Fruit fly (Drosophila melanogaster) whole organism, embryonic: Measurements from ENCODE around the gene HtrA2.

Experiments
- B-H2 ChIP-seq: fragments of 200-800 bp; sonication (Bioruptor generic); optimal IDR thresholded peaks from 2 replicates; lab custom pipeline; 2018; ENCODE audit warnings: missing biosample characterization, mild to moderate bottlenecking, missing genetic modification characterization
- Bdp1 ChIP-seq: fragments of 200-800 bp; sonication (Bioruptor generic); optimal IDR thresholded peaks from 3 replicates; lab custom pipeline; 2016; ENCODE audit warnings: missing biosample characterization, missing genetic modification characterization
- Blimp-1 ChIP-seq: fragments of 200-800 bp; sonication (Bioruptor generic); optimal IDR thresholded peaks from 3 replicates; lab custom pipeline; 2018; ENCODE audit warnings: missing biosample characterization, missing genetic modification characterization, mild to moderate bottlenecking, moderate library complexity, missing genetic modification reagents
- CG10366 ChIP-seq: fragments of 200-800 bp; sonication (Bioruptor generic); IDR thresholded peaks from 2 replicates; pipeline ENCODE4 v1.3.6; 2022; ENCODE audit warnings: missing biosample characterization, missing genetic modification characterization
- CG17186 ChIP-seq: fragments of 200-800 bp; sonication (Bioruptor generic); optimal IDR thresholded peaks from 3 replicates; lab custom pipeline; 2017; ENCODE audit warnings: missing biosample characterization, missing genetic modification reagents, missing genetic modification characterization
- CG31365 ChIP-seq: fragments of 200-800 bp; sonication (Bioruptor generic); optimal IDR thresholded peaks from 2 replicates; lab custom pipeline; 2018; ENCODE audit warnings: missing biosample characterization, mild to moderate bottlenecking, missing genetic modification characterization
- CG3726 ChIP-seq: fragments of 200-800 bp; sonication (Bioruptor generic); IDR thresholded peaks from 3 replicates; pipeline ENCODE4, ENCODE4 v1.3.6; 2022; ENCODE audit warnings: missing biosample characterization, missing genetic modification characterization
- CG3838 ChIP-seq: fragments of 200-800 bp; sonication (Bioruptor generic); optimal IDR thresholded peaks from 3 replicates; lab custom pipeline; 2016; ENCODE audit warnings: missing biosample characterization, missing genetic modification characterization
- CG6654 ChIP-seq: fragments of 200-800 bp; sonication (Bioruptor generic); optimal IDR thresholded peaks from 2 replicates; lab custom pipeline; 2017; ENCODE audit warnings: missing biosample characterization, mild to moderate bottlenecking, missing genetic modification characterization
- CG7271 ChIP-seq: fragments of 200-800 bp; sonication (Bioruptor generic); optimal IDR thresholded peaks from 2 replicates; lab custom pipeline; 2018; ENCODE audit warnings: missing biosample characterization, mild to moderate bottlenecking, missing genetic modification characterization, moderate library complexity
- CG8281 ChIP-seq: fragments of 200-800 bp; sonication (Bioruptor generic); optimal IDR thresholded peaks from 2 replicates; lab custom pipeline; 2018; ENCODE audit warnings: missing biosample characterization, mild to moderate bottlenecking, missing genetic modification characterization, moderate library complexity
- CG9797 ChIP-seq: fragments of 200-800 bp; sonication (Bioruptor generic); optimal IDR thresholded peaks from 3 replicates; lab custom pipeline; 2018; ENCODE audit warnings: missing biosample characterization, mild to moderate bottlenecking, missing genetic modification characterization
- CHES-1-like ChIP-seq: fragments of 200-800 bp; sonication (Bioruptor generic); optimal IDR thresholded peaks from 2 replicates; lab custom pipeline; 2016; ENCODE audit warnings: missing biosample characterization, missing genetic modification characterization
- Dad ChIP-seq: fragments of 200-800 bp; sonication (Bioruptor generic); optimal IDR thresholded peaks from 3 replicates; lab custom pipeline; 2016; ENCODE audit warnings: missing biosample characterization, missing genetic modification characterization
- Dbx ChIP-seq: fragments of 200-800 bp; sonication (Bioruptor generic); IDR thresholded peaks from 3 replicates; pipeline ENCODE4 v1.3.6; 2022; ENCODE audit warnings: missing biosample characterization, missing genetic modification characterization
- Dip2 ChIP-seq: fragments of 200-800 bp; sonication (Bioruptor generic); IDR thresholded peaks from 2 replicates; pipeline ENCODE4 v1.3.6; 2022; ENCODE audit warnings: missing biosample characterization, missing genetic modification characterization
- Dref ChIP-seq: fragments of 200-800 bp; sonication (Bioruptor generic); IDR thresholded peaks from 2 replicates; pipeline ENCODE4 v1.3.6; 2022; ENCODE audit warnings: missing biosample characterization, missing genetic modification characterization
- E2f1 ChIP-seq: fragments of 200-800 bp; sonication (Bioruptor generic); IDR thresholded peaks from 2 replicates; pipeline ENCODE4 v1.3.6; 2022; ENCODE audit warnings: missing biosample characterization, missing genetic modification characterization
- Hsf ChIP-seq: fragments of 200-800 bp; sonication (Bioruptor generic); optimal IDR thresholded peaks from 3 replicates; lab custom pipeline; 2016; ENCODE audit warnings: missing biosample characterization, missing genetic modification characterization
- Lhr ChIP-seq: fragments of 200-800 bp; sonication (Bioruptor generic); optimal IDR thresholded peaks from 3 replicates; lab custom pipeline; 2017; ENCODE audit warnings: mild to moderate bottlenecking, missing biosample characterization, missing genetic modification reagents, missing genetic modification characterization
- Meics ChIP-seq: fragments of 200-800 bp; sonication (Bioruptor generic); optimal IDR thresholded peaks from 2 replicates; lab custom pipeline; 2017; ENCODE audit warnings: missing biosample characterization, mild to moderate bottlenecking, missing genetic modification characterization
- Mes4 ChIP-seq: fragments of 200-800 bp; sonication (Bioruptor generic); optimal IDR thresholded peaks from 2 replicates; lab custom pipeline; 2016; ENCODE audit warnings: missing biosample characterization, missing genetic modification characterization
- Sry-β ChIP-seq: fragments of 200-800 bp; sonication (Bioruptor generic); optimal IDR thresholded peaks from 2 replicates; lab custom pipeline; 2018; ENCODE audit warnings: missing biosample characterization, mild to moderate bottlenecking, missing genetic modification characterization, moderate library complexity
- Trl ChIP-seq, 3 experiments: fragments of >200 bp in 2 of 3; fragments of 200-800 bp in 1 of 3; sonication (Bioruptor generic) in 1 of 3; optimal IDR thresholded peaks; 2 replicates in 1 of 3; 3 replicates in 2 of 3; lab custom pipeline; 2016 to 2017; ENCODE audit warnings: missing biosample characterization in 1 of 3, missing genetic modification characterization in 1 of 3
- Vsx1 ChIP-seq: fragments of 200-800 bp; sonication (Bioruptor generic); optimal IDR thresholded peaks from 2 replicates; lab custom pipeline; 2017; ENCODE audit warnings: missing biosample characterization, mild to moderate bottlenecking, missing genetic modification characterization, missing genetic modification reagents
- ap ChIP-seq: fragments of 200-800 bp; sonication (Bioruptor generic); IDR thresholded peaks from 2 replicates; pipeline ENCODE4 v1.3.6; 2022; ENCODE audit warnings: missing biosample characterization, missing genetic modification characterization
- ara ChIP-seq: fragments of 200-800 bp; sonication (Bioruptor generic); IDR thresholded peaks from 2 replicates; pipeline ENCODE4 v1.3.6; 2022; ENCODE audit warnings: missing biosample characterization, missing genetic modification characterization
- bsh ChIP-seq, 2 experiments: fragments of 200-800 bp; sonication (Bioruptor generic); optimal IDR thresholded peaks; 2 replicates each; lab custom pipeline; 2017 to 2018; ENCODE audit warnings: mild to moderate bottlenecking in 2 of 2, missing biosample characterization in 2 of 2, missing genetic modification characterization in 2 of 2, moderate library complexity in 1 of 2
- chinmo ChIP-seq: fragments of 200-800 bp; sonication (Bioruptor generic); IDR thresholded peaks from 4 replicates; pipeline ENCODE4 v1.3.6; 2022; ENCODE audit warnings: missing biosample characterization, missing genetic modification characterization; ENCODE audit not compliant: partially characterized antibody
- dm ChIP-seq: fragments of 200-800 bp; sonication (Bioruptor generic); optimal IDR thresholded peaks from 3 replicates; lab custom pipeline; 2016; ENCODE audit warnings: missing biosample characterization, missing genetic modification characterization
- exex ChIP-seq: fragments of 200-800 bp; sonication (Bioruptor generic); optimal IDR thresholded peaks from 4 replicates; lab custom pipeline; 2018; ENCODE audit warnings: missing biosample characterization, mild to moderate bottlenecking, missing genetic modification characterization, moderate library complexity
- eyg ChIP-seq: fragments of 200-800 bp; sonication (Bioruptor generic); optimal IDR thresholded peaks from 3 replicates; lab custom pipeline; 2016; ENCODE audit warnings: missing biosample characterization, missing genetic modification characterization
- fd64A ChIP-seq: fragments of 200-800 bp; sonication (Bioruptor generic); optimal IDR thresholded peaks from 3 replicates; lab custom pipeline; 2018; ENCODE audit warnings: missing biosample characterization, mild to moderate bottlenecking, missing genetic modification characterization
- gsb-n ChIP-seq: fragments of 200-800 bp; sonication (Bioruptor generic); optimal IDR thresholded peaks from 3 replicates; lab custom pipeline; 2018; ENCODE audit warnings: missing biosample characterization, mild to moderate bottlenecking, missing genetic modification characterization
- gt ChIP-seq: fragments of 200-800 bp; sonication (Bioruptor generic); IDR thresholded peaks from 2 replicates; pipeline ENCODE4 v1.3.6; 2022; ENCODE audit warnings: missing biosample characterization, missing genetic modification characterization
- her ChIP-seq: fragments of 200-800 bp; sonication (Bioruptor generic); optimal IDR thresholded peaks from 2 replicates; lab custom pipeline; 2016; ENCODE audit warnings: missing biosample characterization, missing genetic modification characterization
- jing ChIP-seq: fragments of 200-800 bp; sonication (Bioruptor generic); optimal IDR thresholded peaks from 2 replicates; lab custom pipeline; 2018; ENCODE audit warnings: missing biosample characterization, mild to moderate bottlenecking, missing genetic modification characterization
- kay ChIP-seq: fragments of 200-800 bp; sonication (Bioruptor generic); optimal IDR thresholded peaks from 2 replicates; lab custom pipeline; 2016; ENCODE audit warnings: missing biosample characterization, missing genetic modification characterization
- knrl ChIP-seq: fragments of 200-800 bp; sonication (Bioruptor generic); IDR thresholded peaks from 3 replicates; pipeline ENCODE4 v1.3.6; 2022; ENCODE audit warnings: missing biosample characterization, missing genetic modification characterization; ENCODE audit not compliant: partially characterized antibody
- mld ChIP-seq: fragments of 200-800 bp; sonication (Bioruptor generic); IDR thresholded peaks from 3 replicates; pipeline ENCODE4 v1.3.6; 2022; ENCODE audit warnings: missing biosample characterization, missing genetic modification characterization; ENCODE audit not compliant: partially characterized antibody
- org-1 ChIP-seq: fragments of 200-800 bp; sonication (Bioruptor generic); optimal IDR thresholded peaks from 2 replicates; lab custom pipeline; 2017; ENCODE audit warnings: missing biosample characterization, missing genetic modification characterization
- pzg ChIP-seq: fragments of 200-800 bp; sonication (Bioruptor generic); optimal IDR thresholded peaks from 3 replicates; lab custom pipeline; 2018; ENCODE audit warnings: missing biosample characterization, mild to moderate bottlenecking, missing genetic modification characterization, moderate library complexity
- repo ChIP-seq: fragments of 200-800 bp; sonication (Bioruptor generic); optimal IDR thresholded peaks from 2 replicates; lab custom pipeline; 2016; ENCODE audit warnings: missing biosample characterization, missing genetic modification characterization
- salm ChIP-seq: fragments of 200-800 bp; sonication (Bioruptor generic); optimal IDR thresholded peaks from 2 replicates; lab custom pipeline; 2018; ENCODE audit warnings: missing biosample characterization, mild to moderate bottlenecking, missing genetic modification characterization
- sc ChIP-seq, 3 experiments: fragments of >200 bp in 2 of 3; fragments of 200-800 bp in 1 of 3; sonication (Bioruptor generic) in 1 of 3; optimal IDR thresholded peaks; 2 replicates in 2 of 3; 3 replicates in 1 of 3; lab custom pipeline; 2017; ENCODE audit warnings: mild to moderate bottlenecking in 1 of 3, missing biosample characterization in 1 of 3, missing genetic modification characterization in 1 of 3, missing genetic modification reagents in 1 of 3
- scrt ChIP-seq: fragments of 200-800 bp; sonication (Bioruptor generic); optimal IDR thresholded peaks from 2 replicates; lab custom pipeline; 2018; ENCODE audit warnings: missing biosample characterization, mild to moderate bottlenecking, missing genetic modification characterization, moderate library complexity
- stc ChIP-seq: fragments of 200-800 bp; sonication (Bioruptor generic); IDR thresholded peaks from 2 replicates; pipeline ENCODE4 v1.3.6; 2022; ENCODE audit warnings: missing biosample characterization, missing genetic modification characterization
- tna ChIP-seq: fragments of 200-800 bp; sonication (Bioruptor generic); IDR thresholded peaks from 2 replicates; pipeline ENCODE4 v1.3.6; 2022; ENCODE audit warnings: missing biosample characterization, missing genetic modification characterization; ENCODE audit not compliant: partially characterized antibody
- vfl ChIP-seq: fragments of 200-800 bp; sonication (Bioruptor generic); optimal IDR thresholded peaks from 2 replicates; lab custom pipeline; 2016; ENCODE audit warnings: missing biosample characterization, missing genetic modification characterization
- zen2 ChIP-seq: fragments of 200-800 bp; sonication (Bioruptor generic); IDR thresholded peaks from 3 replicates; pipeline ENCODE4 v1.3.6; 2022; ENCODE audit warnings: missing biosample characterization, missing genetic modification characterization; ENCODE audit not compliant: partially characterized antibody

The HtrA2 gene

dm6 chr3R:14470630-14471029, 40.9 kb downstream of the HtrA2 start (continued):
- TF ChIP-seq Trl (optimal IDR thresholded peaks at IDR 0.05; lab: Kevin White, UChicago) = no peak
- no peak for TF ChIP-seq Trl (GFP tag; optimal IDR thresholded peaks at IDR 0.05; lab: Kevin White, UChicago)
- no peak for TF ChIP-seq CG7271 (tag; lab: Kevin White, UChicago)
- TF ChIP-seq zen2 (GFP tag; lab: Robert Waterston, UW) = no peak
- no peak; the same call in 1 of the 2 replicates for TF ChIP-seq ara (GFP tag; lab: Robert Waterston, UW)
- 0 out of 2 replicates have a peak, but pooled peaks have one; percentile 23 for TF ChIP-seq E2f1 (GFP tag; lab: Robert Waterston, UW)
- no peak for TF ChIP-seq her (GFP tag; lab: Kevin White, UChicago)
- TF ChIP-seq bsh (GFP tag; optimal IDR thresholded peaks at IDR 0.05; lab: Kevin White, UChicago) = peak; percentile 52 to 82
- no peak for TF ChIP-seq CG3726 (GFP tag; lab: Robert Waterston, UW)
- no peak for TF ChIP-seq repo (GFP tag; lab: Kevin White, UChicago)
- TF ChIP-seq fd64A (GFP tag; lab: Kevin White, UChicago) = no peak
- no peak for TF ChIP-seq Meics (GFP tag; lab: Kevin White, UChicago)
- TF ChIP-seq gt (GFP tag; lab: Robert Waterston, UW) = no peak
- no peak for TF ChIP-seq dm (GFP tag; lab: Kevin White, UChicago)
- peak; percentile 34 for TF ChIP-seq salm (tag; lab: Kevin White, UChicago)
- TF ChIP-seq CG3838 (GFP tag; lab: Kevin White, UChicago) = no peak
- TF ChIP-seq mld (GFP tag; lab: Robert Waterston, UW) = no peak
- no peak for TF ChIP-seq CG17186
- no peak for TF ChIP-seq Bdp1
- TF ChIP-seq CG9797 (GFP tag; lab: Kevin White, UChicago) = no peak
- TF ChIP-seq Blimp-1 (GFP tag; lab: Kevin White, UChicago) = peak; percentile 56
- TF ChIP-seq gsb-n (tag; lab: Kevin White, UChicago) = peak; percentile 42
- TF ChIP-seq Dref (GFP tag; lab: Robert Waterston, UW) = no peak
- TF ChIP-seq Sry-β (GFP tag; lab: Kevin White, UChicago) = no peak
- no peak for TF ChIP-seq pzg
- peak; percentile 1 for TF ChIP-seq Lhr (GFP tag; lab: Kevin White, UChicago)
- TF ChIP-seq B-H2 (GFP tag; lab: Kevin White, UChicago) = no peak
- TF ChIP-seq sc (optimal IDR thresholded peaks at IDR 0.05; lab: Kevin White, UChicago) = no peak
- TF ChIP-seq sc (GFP tag; optimal IDR thresholded peaks at IDR 0.05; lab: Kevin White, UChicago) = no peak
- no peak for TF ChIP-seq CG31365 (tag; lab: Kevin White, UChicago)
- no peak for TF ChIP-seq scrt (GFP tag; lab: Kevin White, UChicago)
- no peak for TF ChIP-seq Dad (GFP tag; lab: Kevin White, UChicago)
- TF ChIP-seq knrl (GFP tag; lab: Robert Waterston, UW) = no peak
- TF ChIP-seq CG8281 (tag; lab: Kevin White, UChicago) = no peak
- no peak for TF ChIP-seq ap
- TF ChIP-seq vfl (GFP tag; lab: Kevin White, UChicago) = no peak
- no peak for TF ChIP-seq eyg
- TF ChIP-seq CG10366 (GFP tag; lab: Robert Waterston, UW) = peak; percentile 16; the same call in 1 of the 2 replicates
- TF ChIP-seq Dbx (GFP tag; lab: Robert Waterston, UW) = no peak
- no peak for TF ChIP-seq chinmo (GFP tag; lab: Robert Waterston, UW)
- TF ChIP-seq Dip2 (GFP tag; lab: Robert Waterston, UW) = no peak
- no peak for TF ChIP-seq tna (GFP tag; lab: Robert Waterston, UW)
- TF ChIP-seq jing (GFP tag; lab: Kevin White, UChicago) = peak; percentile 47
- no peak for TF ChIP-seq stc (GFP tag; lab: Robert Waterston, UW)
- TF ChIP-seq CG6654 (GFP tag; lab: Kevin White, UChicago) = no peak
- TF ChIP-seq Vsx1 = peak; percentile 38
- TF ChIP-seq exex (tag; lab: Kevin White, UChicago) = no peak
- TF ChIP-seq Hsf (GFP tag; lab: Kevin White, UChicago) = peak; percentile 55
- TF ChIP-seq org-1 (GFP tag; lab: Kevin White, UChicago) = peak; percentile 9
- no peak for TF ChIP-seq CHES-1-like (GFP tag; lab: Kevin White, UChicago)
- no peak for TF ChIP-seq Mes4 (GFP tag; lab: Kevin White, UChicago)
- no peak for TF ChIP-seq kay (GFP tag; lab: Kevin White, UChicago)
